Worm (Caenorhabditis elegans): Measurements from ENCODE around the gene Y55F3BR.2.

Y55F3BR.2 gene

ce11 chrIV:917640-918039, 58.9 kb downstream of the Y55F3BR.2 start:
- TF ChIP-seq ceh-24 (tag; optimal IDR thresholded peaks at IDR 0.05) (no peak), ceh-6 (GFP tag; optimal IDR thresholded peaks at IDR 0.05) (no peak), ceh-30 (tag; optimal IDR thresholded peaks at IDR 0.05) (no peak), elt-4 (tag; optimal IDR thresholded peaks at IDR 0.05) (no peak), nfya-1 (tag; optimal IDR thresholded peaks at IDR 0.05) (no peak), pros-1 (tag; optimal IDR thresholded peaks at IDR 0.05) (no peak), pqm-1 (tag; optimal IDR thresholded peaks at IDR 0.05) (no peak), Y22D7AL.16 (tag; optimal IDR thresholded peaks at IDR 0.05) (no peak), ceh-14 (tag; optimal IDR thresholded peaks at IDR 0.05) (no peak), syd-9 (tag; optimal IDR thresholded peaks at IDR 0.05) (no peak), unc-55 (GFP tag; optimal IDR thresholded peaks at IDR 0.05) (no peak), C38D4.7 (GFP tag; optimal IDR thresholded peaks at IDR 0.05) (no peak), ref-2 (tag; optimal IDR thresholded peaks at IDR 0.05) (no peak), eyg-1 (tag; optimal IDR thresholded peaks at IDR 0.05) (no peak), mec-3 (tag; optimal IDR thresholded peaks at IDR 0.05; ENCODE audit: borderline replicate concordance) (no peak)

- TF ChIP-seq ceh-22 (tag; optimal IDR thresholded peaks at IDR 0.05), result no peak
- TF ChIP-seq ref-2 (tag; optimal IDR thresholded peaks at IDR 0.05), result no peak
- TF ChIP-seq ceh-18 (tag; optimal IDR thresholded peaks at IDR 0.05), result no peak
- TF ChIP-seq unc-55 (GFP tag; optimal IDR thresholded peaks at IDR 0.05), result no peak
- no peak for TF ChIP-seq madf-2 (tag; optimal IDR thresholded peaks at IDR 0.05)
- no peak for TF ChIP-seq ceh-19 (GFP tag; optimal IDR thresholded peaks at IDR 0.05)
- TF ChIP-seq fax-1 (tag; optimal IDR thresholded peaks at IDR 0.05), result no peak
- no peak for TF ChIP-seq mec-3 (tag; optimal IDR thresholded peaks at IDR 0.05; ENCODE audit: borderline replicate concordance)
- TF ChIP-seq hlh-13 (GFP tag; optimal IDR thresholded peaks at IDR 0.05), result no peak
- TF ChIP-seq dmd-4 (tag; optimal IDR thresholded peaks at IDR 0.05; ENCODE audit: borderline replicate concordance), result no peak
- no peak for TF ChIP-seq hlh-8 (tag; optimal IDR thresholded peaks at IDR 0.05)
- TF ChIP-seq C38D4.7 (GFP tag; optimal IDR thresholded peaks at IDR 0.05), result no peak
- TF ChIP-seq syd-9 (tag; optimal IDR thresholded peaks at IDR 0.05), result no peak
- TF ChIP-seq npax-4 (tag; optimal IDR thresholded peaks at IDR 0.05), result no peak
- TF ChIP-seq odd-2 (tag; optimal IDR thresholded peaks at IDR 0.05), result no peak
- TF ChIP-seq che-1 (tag; optimal IDR thresholded peaks at IDR 0.05), result no peak
- no peak for TF ChIP-seq gmeb-2 (tag; optimal IDR thresholded peaks at IDR 0.05)
- no peak for TF ChIP-seq nhr-232 (tag; optimal IDR thresholded peaks at IDR 0.05)
- TF ChIP-seq ama-1 (optimal IDR thresholded peaks at IDR 0.05), result no peak
- no peak for TF ChIP-seq ahr-1 (tag; optimal IDR thresholded peaks at IDR 0.05)
These were observed 61.0 kb downstream of the Y55F3BR.2 start, which contains the start of gene F58H7.5 for ce11 chrIV:919690-920089. Gene F58H7.5, plus strand, starts transcription at chrIV:919990.

Measured in whole organism, late embryonic.